Worm (Caenorhabditis elegans) whole organism, L1 larva: ENCODE measurements around the gene srxa-19.

ENCODE experiments used
- C04F5.9 ChIP-seq: sonication (generic microtip); optimal IDR thresholded peaks from 2 replicates; lab custom pipeline; 2016; ENCODE audit warnings: missing genetic modification characterization, missing compliant biosample characterization
- F16B12.6 ChIP-seq: fragments of 150-350 bp; optimal IDR thresholded peaks from 2 replicates; lab custom pipeline; 2014; ENCODE audit warnings: missing biosample characterization, missing genetic modification characterization
- blmp-1 ChIP-seq: fragments of 150-350 bp; optimal IDR thresholded peaks from 2 replicates; lab custom pipeline; 2014; ENCODE audit warnings: missing biosample characterization, missing genetic modification characterization
- ceh-8 ChIP-seq: fragments of 200-800 bp; sonication (Bioruptor generic); optimal IDR thresholded peaks from 2 replicates; lab custom pipeline; 2018; ENCODE audit warnings: mild to moderate bottlenecking, missing genetic modification characterization, moderate library complexity, missing compliant biosample characterization
- ceh-88 ChIP-seq: fragments of 200-800 bp; sonication (Bioruptor generic); IDR thresholded peaks from 2 replicates; pipeline ENCODE4 v1.3.6; 2022; ENCODE audit warnings: missing genetic modification characterization, missing compliant biosample characterization
- egl-13 ChIP-seq: sonication (generic microtip); optimal IDR thresholded peaks from 2 replicates; lab custom pipeline; 2016; ENCODE audit warnings: missing genotype, missing genetic modification reagents, missing genetic modification characterization, missing compliant biosample characterization
- elt-3 ChIP-seq, 6 experiments: fragments of 150-350 bp in 1 of 6; sonication (generic microtip); optimal IDR thresholded peaks; 2 replicates each; lab custom pipeline; 2017 to 2018; ENCODE audit warnings: missing biosample characterization in 6 of 6, missing genetic modification characterization in 6 of 6, inconsistent platforms in 1 of 6
- fkh-4 ChIP-seq: sonication (generic microtip); optimal IDR thresholded peaks from 2 replicates; lab custom pipeline; 2016; ENCODE audit warnings: missing compliant biosample characterization, missing genetic modification characterization, borderline replicate concordance
- fkh-8 ChIP-seq: sonication (generic microtip); optimal IDR thresholded peaks from 2 replicates; lab custom pipeline; 2016; ENCODE audit warnings: mild to moderate bottlenecking, missing genetic modification characterization, missing compliant biosample characterization
- hlh-4 ChIP-seq: sonication (generic microtip); optimal IDR thresholded peaks from 2 replicates; lab custom pipeline; 2016; ENCODE audit warnings: mild to moderate bottlenecking, missing genetic modification characterization, missing compliant biosample characterization
- lin-13 ChIP-seq: fragments of 150-350 bp; optimal IDR thresholded peaks from 2 replicates; lab custom pipeline; 2014; ENCODE audit warnings: missing biosample characterization, missing genetic modification reagents, missing genetic modification characterization
- lin-15B ChIP-seq: fragments of 150-350 bp; sonication (generic microtip); optimal IDR thresholded peaks from 3 replicates; lab custom pipeline; 2014; ENCODE audit warnings: missing biosample characterization, missing genetic modification characterization
- lin-39 ChIP-seq: fragments of 150-350 bp; optimal IDR thresholded peaks from 2 replicates; lab custom pipeline; 2014; ENCODE audit warnings: missing biosample characterization, missing genetic modification reagents, missing genetic modification characterization
- lsy-2 ChIP-seq, 2 experiments: fragments of 150-350 bp; optimal IDR thresholded peaks; 2 replicates each; lab custom pipeline; 2014; ENCODE audit warnings: missing biosample characterization in 2 of 2, missing genetic modification characterization in 2 of 2
- mab-9 ChIP-seq: fragments of 200-800 bp; sonication (Bioruptor generic); IDR thresholded peaks from 2 replicates; pipeline ENCODE4 v1.3.6; 2022; ENCODE audit warnings: missing genetic modification reagents, missing genetic modification characterization, missing compliant biosample characterization
- mdl-1 ChIP-seq, 2 experiments: fragments of 150-350 bp; optimal IDR thresholded peaks; 2 replicates each; lab custom pipeline; 2014 to 2017; ENCODE audit warnings: missing biosample characterization in 2 of 2, missing genetic modification characterization in 2 of 2, inconsistent platforms in 1 of 2
- mef-2 ChIP-seq: fragments of 150-350 bp; optimal IDR thresholded peaks from 2 replicates; lab custom pipeline; 2014; ENCODE audit warnings: missing biosample characterization, missing genetic modification characterization
- mep-1 ChIP-seq: fragments of 150-350 bp; optimal IDR thresholded peaks from 2 replicates; lab custom pipeline; 2014; ENCODE audit warnings: missing biosample characterization, missing genetic modification characterization
- nhr-11 ChIP-seq: fragments of 150-350 bp; optimal IDR thresholded peaks from 2 replicates; lab custom pipeline; 2014; ENCODE audit warnings: missing biosample characterization, missing genetic modification characterization
- nhr-237 ChIP-seq: fragments of 150-350 bp; optimal IDR thresholded peaks from 2 replicates; lab custom pipeline; 2014; ENCODE audit warnings: missing biosample characterization, missing genetic modification characterization
- nhr-47 ChIP-seq: sonication (generic microtip); optimal IDR thresholded peaks from 2 replicates; lab custom pipeline; 2016; ENCODE audit warnings: mild to moderate bottlenecking, missing genetic modification characterization, moderate library complexity, missing compliant biosample characterization
- nhr-76 ChIP-seq: sonication (generic microtip); optimal IDR thresholded peaks from 2 replicates; lab custom pipeline; 2017; ENCODE audit warnings: missing biosample characterization, missing genetic modification characterization
- nhr-77 ChIP-seq: fragments of 150-350 bp; optimal IDR thresholded peaks from 2 replicates; lab custom pipeline; 2014; ENCODE audit warnings: missing biosample characterization, missing genetic modification characterization
- pqm-1 ChIP-seq: sonication (generic microtip); optimal IDR thresholded peaks from 3 replicates; lab custom pipeline; 2017; ENCODE audit warnings: missing biosample characterization, missing genetic modification characterization
- rnt-1 ChIP-seq: sonication (generic microtip); optimal IDR thresholded peaks from 2 replicates; lab custom pipeline; 2016; ENCODE audit warnings: mild to moderate bottlenecking, missing genetic modification characterization, moderate library complexity, missing compliant biosample characterization
- snpc-4 ChIP-seq: fragments of 150-350 bp; optimal IDR thresholded peaks from 2 replicates; lab custom pipeline; 2014; ENCODE audit warnings: missing biosample characterization, missing genetic modification characterization
- sptf-1 ChIP-seq: fragments of 150-350 bp; optimal IDR thresholded peaks from 2 replicates; lab custom pipeline; 2014; ENCODE audit warnings: missing biosample characterization, missing genetic modification characterization
- swsn-7 ChIP-seq: sonication (generic microtip); optimal IDR thresholded peaks from 2 replicates; lab custom pipeline; 2016; ENCODE audit warnings: missing genetic modification characterization, missing compliant biosample characterization
- tbx-2 ChIP-seq: sonication (generic microtip); optimal IDR thresholded peaks from 2 replicates; lab custom pipeline; 2016; ENCODE audit warnings: missing genetic modification characterization, missing compliant biosample characterization
- unc-130 ChIP-seq: fragments of 150-350 bp; optimal IDR thresholded peaks from 2 replicates; lab custom pipeline; 2017; ENCODE audit warnings: missing biosample characterization, missing genetic modification characterization, inconsistent platforms
- unc-86 ChIP-seq: sonication (generic microtip); optimal IDR thresholded peaks from 2 replicates; lab custom pipeline; 2016; ENCODE audit warnings: missing genetic modification characterization, missing compliant biosample characterization
- unc-98 ChIP-seq: fragments of 200-800 bp; sonication (Bioruptor generic); IDR thresholded peaks from 2 replicates; pipeline ENCODE4 v1.3.6; 2022; ENCODE audit warnings: missing genetic modification characterization, missing compliant biosample characterization
- vab-15 ChIP-seq: sonication (generic microtip); optimal IDR thresholded peaks from 2 replicates; lab custom pipeline; 2017; ENCODE audit warnings: missing genotype, mild to moderate bottlenecking, missing genetic modification characterization, missing compliant biosample characterization
- xbp-1 ChIP-seq: sonication (generic microtip); optimal IDR thresholded peaks from 2 replicates; lab custom pipeline; 2016; ENCODE audit warnings: missing genetic modification characterization, missing compliant biosample characterization
- zip-4 ChIP-seq: fragments of 200-800 bp; sonication (Bioruptor generic); optimal IDR thresholded peaks from 2 replicates; lab custom pipeline; 2018; ENCODE audit warnings: mild to moderate bottlenecking, missing genetic modification characterization, moderate library complexity, missing compliant biosample characterization
- ztf-11 ChIP-seq, 2 experiments: sonication (generic microtip); optimal IDR thresholded peaks; 2 replicates each; lab custom pipeline; 2016 to 2017; ENCODE audit warnings: missing genetic modification characterization in 2 of 2, missing biosample characterization in 1 of 2, missing compliant biosample characterization in 1 of 2
- ztf-4 ChIP-seq: fragments of 150-350 bp; optimal IDR thresholded peaks from 2 replicates; lab custom pipeline; 2014; ENCODE audit warnings: missing biosample characterization, missing genetic modification characterization

Gene srxa-19

ce11 chrV:10080905-10081304 is 41.7 kb downstream of the srxa-19 start:
- TF ChIP-seq ceh-88 (GFP tag; lab: Robert Waterston, UW) (no peak), nhr-76 (tag; lab: Kevin White, UChicago) (no peak), rnt-1 (no peak), lin-13 (GFP tag; lab: Kevin White, UChicago) (no peak), lsy-2 (tag; optimal IDR thresholded peaks at IDR 0.05; lab: Kevin White, UChicago) (no peak), zip-4 (no peak), elt-3 (tag; optimal IDR thresholded peaks at IDR 0.05; lab: Kevin White, UChicago) (no peak), fkh-4 (tag; lab: Kevin White, UChicago) (no peak), nhr-47 (no peak), nhr-237 (tag; lab: Kevin White, UChicago) (no peak)

ce11 chrV:10078244-10078643 is 44.3 kb downstream of the srxa-19 start, which contains the start of gene R04B5.1:
TSS of gene R04B5.1 (minus strand) at chrV:10078344.
- TF ChIP-seq mef-2 (tag; lab: Kevin White, UChicago) (no peak), nhr-47 (no peak), mdl-1 (tag; optimal IDR thresholded peaks at IDR 0.05; lab: Kevin White, UChicago) (no peak), C04F5.9 (tag; lab: Kevin White, UChicago) (no peak), ceh-8 (GFP tag; lab: Kevin White, UChicago) (no peak), mep-1 (no peak), sptf-1 (tag; lab: Kevin White, UChicago) (no peak), ceh-88 (GFP tag; lab: Robert Waterston, UW) (no peak), unc-86 (tag; lab: Kevin White, UChicago) (no peak), blmp-1 (no peak), fkh-8 (tag; lab: Kevin White, UChicago) (no peak), snpc-4 (tag; lab: Kevin White, UChicago) (no peak), ztf-4 (tag; lab: Kevin White, UChicago) (no peak), fkh-4 (tag; lab: Kevin White, UChicago) (no peak), lsy-2 (tag; optimal IDR thresholded peaks at IDR 0.05; lab: Kevin White, UChicago) (no peak), pqm-1 (no peak)

- no peak for TF ChIP-seq nhr-11 (tag; lab: Kevin White, UChicago)
- no peak for TF ChIP-seq vab-15 (tag; lab: Kevin White, UChicago)
- no peak for TF ChIP-seq ceh-88 (GFP tag; lab: Robert Waterston, UW)
- no peak for TF ChIP-seq mab-9
- no peak for TF ChIP-seq swsn-7 (tag; lab: Kevin White, UChicago)
- TF ChIP-seq snpc-4 (tag; lab: Kevin White, UChicago), result no peak
- no peak for TF ChIP-seq lin-15B (tag; lab: Kevin White, UChicago)
- no peak for TF ChIP-seq tbx-2
- no peak for TF ChIP-seq mdl-1 (tag; optimal IDR thresholded peaks at IDR 0.05; lab: Kevin White, UChicago)
- no peak for TF ChIP-seq egl-13 (tag; lab: Kevin White, UChicago)
- TF ChIP-seq unc-98 (GFP tag; lab: Robert Waterston, UW), result no peak
- no peak for TF ChIP-seq ztf-11 (tag; optimal IDR thresholded peaks at IDR 0.05; lab: Kevin White, UChicago)
- TF ChIP-seq lin-39 (tag; lab: Kevin White, UChicago), result no peak
- TF ChIP-seq lin-13 (GFP tag; lab: Kevin White, UChicago), result no peak
Measured at ce11 chrV:10075441-10075840, 47.1 kb downstream of the srxa-19 start, which contains the start of gene F57A8.7. TSS of gene F57A8.7 (plus strand) at chrV:10075741.

ce11 chrV:10073793-10074192 is 48.8 kb downstream of the srxa-19 start, which contains the start of gene F57A8.6:
TSS of gene F57A8.6 (minus strand) at chrV:10073893.
- TF ChIP-seq nhr-77 (tag; lab: Kevin White, UChicago) (no peak), nhr-47 (no peak), unc-86 (tag; lab: Kevin White, UChicago) (no peak), egl-13 (tag; lab: Kevin White, UChicago) (no peak), mdl-1 (tag; optimal IDR thresholded peaks at IDR 0.05; lab: Kevin White, UChicago) (no peak), unc-130 (no peak), xbp-1 (tag; lab: Kevin White, UChicago) (no peak), F16B12.6 (tag; lab: Kevin White, UChicago) (no peak), ceh-8 (GFP tag; lab: Kevin White, UChicago) (no peak), hlh-4 (tag; lab: Kevin White, UChicago) (no peak)
- TF ChIP-seq, all 84 proteins: peak for 0
